Fruit fly (Drosophila melanogaster): Measurements from ENCODE around the gene stet.

Gene stet

dm6 chr3L:1515820-1516540 is 26.6 kb upstream of the stet start (continued):
- peak; percentile 49 for TF ChIP-seq topi (GFP tag; optimal IDR thresholded peaks at IDR 0.05)
- peak; percentile 92 for TF ChIP-seq Hr4 (GFP tag; optimal IDR thresholded peaks at IDR 0.05)
- peak; percentile 6 for TF ChIP-seq spab (GFP tag; optimal IDR thresholded peaks at IDR 0.05)
- peak; percentile 77 for TF ChIP-seq fkh (GFP tag; optimal IDR thresholded peaks at IDR 0.05)
- TF ChIP-seq CG8119 (GFP tag; IDR thresholded peaks at IDR 0.05), result peak; percentile 86
- TF ChIP-seq CG8319 (GFP tag; optimal IDR thresholded peaks at IDR 0.05), result no peak
- TF ChIP-seq CG3032 (tag; optimal IDR thresholded peaks at IDR 0.05), result peak; percentile 39
- TF ChIP-seq Met (GFP tag; optimal IDR thresholded peaks at IDR 0.05), result peak; percentile 64
- TF ChIP-seq CG8632 (GFP tag; optimal IDR thresholded peaks at IDR 0.05), result peak; percentile 27
- TF ChIP-seq Ets21C (GFP tag; optimal IDR thresholded peaks at IDR 0.05), result peak; percentile 25

- TF ChIP-seq CG10631 (GFP tag; optimal IDR thresholded peaks at IDR 0.05) (no peak), svp (GFP tag) (peak; percentile 85), fkh (GFP tag; optimal IDR thresholded peaks at IDR 0.05) (peak; percentile 46)
Measured at dm6 chr3L:1502086-1502893, 12.9 kb upstream of the stet start, which contains the start of the genes hfp and Psa. hfp (minus strand) TSS chr3L:1502590. Psa (plus strand) TSS chr3L:1502843.

DNA sequence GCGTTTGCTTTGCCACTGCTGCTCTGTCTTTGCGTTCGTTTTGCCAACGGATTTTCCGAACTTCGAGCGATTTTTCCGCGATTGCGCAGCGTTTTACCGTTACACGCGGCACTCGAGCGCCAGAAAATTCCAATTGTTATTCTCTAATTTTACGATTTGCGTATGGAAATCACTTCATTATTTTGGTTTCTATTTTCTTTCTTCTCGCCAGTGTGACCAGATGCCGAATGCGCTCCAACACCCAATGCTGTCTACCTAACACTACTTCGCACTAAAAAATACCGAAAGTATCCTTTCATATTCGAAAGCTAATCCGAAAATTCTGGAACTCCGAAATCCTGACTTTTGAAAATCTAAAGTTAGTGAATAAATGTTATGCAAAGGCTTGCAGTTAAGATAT is 7.1 kb upstream of the stet start, which contains the start of gene CG12084:
TSS of gene CG12084 (minus strand) at position 236 of the 400 bp plus-strand sequence.
- TF ChIP-seq Sox14 (GFP tag; optimal IDR thresholded peaks at IDR 0.05) (peak; percentile 82), CG15336 (GFP tag; IDR thresholded peaks at IDR 0.05) (no peak)

dm6 chr3L:1495803-1496202 is 6.5 kb upstream of the stet start:
- TF ChIP-seq Met (GFP tag; optimal IDR thresholded peaks at IDR 0.05), result no peak
- no peak for TF ChIP-seq Eip75B (GFP tag; optimal IDR thresholded peaks at IDR 0.05)
- TF ChIP-seq salr (GFP tag; optimal IDR thresholded peaks at IDR 0.05), result no peak
- TF ChIP-seq CG32006 (GFP tag; optimal IDR thresholded peaks at IDR 0.05), result no peak
- no peak for TF ChIP-seq CG15336 (GFP tag; IDR thresholded peaks at IDR 0.05)
- TF ChIP-seq dsx (GFP tag; optimal IDR thresholded peaks at IDR 0.05; ENCODE audit: poor library complexity, severe bottlenecking), result no peak
- TF ChIP-seq CG8632 (GFP tag; optimal IDR thresholded peaks at IDR 0.05), result no peak
- no peak for TF ChIP-seq CG3032 (tag; optimal IDR thresholded peaks at IDR 0.05)
- no peak for TF ChIP-seq net (GFP tag; optimal IDR thresholded peaks at IDR 0.05)
- TF ChIP-seq CG7368 (GFP tag; optimal IDR thresholded peaks at IDR 0.05), result no peak
- TF ChIP-seq CG16779 (tag; optimal IDR thresholded peaks at IDR 0.05), result no peak
- no peak for TF ChIP-seq CG10669 (GFP tag; optimal IDR thresholded peaks at IDR 0.05)

- TF ChIP-seq eg (GFP tag; IDR thresholded peaks at IDR 0.05), result 0 out of 3 replicates have a peak, but pooled peaks have one; percentile 46
- peak; percentile 6 for TF ChIP-seq Met (GFP tag; optimal IDR thresholded peaks at IDR 0.05)
- peak; percentile 53 for TF ChIP-seq dsx (GFP tag; optimal IDR thresholded peaks at IDR 0.05; ENCODE audit: poor library complexity, severe bottlenecking)
- TF ChIP-seq Sox102F (GFP tag; optimal IDR thresholded peaks at IDR 0.05), result no peak
- peak; percentile 24 for TF ChIP-seq CG3919 (GFP tag; optimal IDR thresholded peaks at IDR 0.05)
- TF ChIP-seq CG11762 (GFP tag; optimal IDR thresholded peaks at IDR 0.05; ENCODE audit: insufficient read depth), result no peak
- TF ChIP-seq esn (GFP tag; optimal IDR thresholded peaks at IDR 0.05), result peak; percentile 4
- TF ChIP-seq Ets21C (GFP tag; optimal IDR thresholded peaks at IDR 0.05), result no peak
- TF ChIP-seq CG15336 (GFP tag; IDR thresholded peaks at IDR 0.05), result peak; percentile 49; the same call in 1 of the 2 replicates
- peak; percentile 0 for TF ChIP-seq Lpt (GFP tag; optimal IDR thresholded peaks at IDR 0.05)
- TF ChIP-seq Sox14 (GFP tag; optimal IDR thresholded peaks at IDR 0.05), result peak; percentile 5
- TF ChIP-seq svp (GFP tag), result peak; percentile 78
- TF ChIP-seq Eip78C (GFP tag), result peak; percentile 65
Measured at dm6 chr3L:1488592-1489183, 659 bp downstream of the stet start.
